Fruit fly (Drosophila melanogaster) whole organism, embryonic: ENCODE results near the gene Pa1.

ENCODE experiments used
- Adf1 ChIP-seq: fragments of 200-800 bp; sonication (Bioruptor generic); IDR thresholded peaks from 2 replicates; pipeline ENCODE4 v1.3.6; 2022; ENCODE audit warnings: missing biosample characterization, missing genetic modification characterization
- Aef1 ChIP-seq: fragments of 200-800 bp; sonication (Bioruptor generic); IDR thresholded peaks from 3 replicates; pipeline ENCODE4 v1.3.6; 2022; ENCODE audit warnings: missing biosample characterization, missing genetic modification characterization
- CG10959 ChIP-seq: fragments of 200-800 bp; sonication (Bioruptor generic); IDR thresholded peaks from 2 replicates; pipeline ENCODE4 v1.3.6; 2022; ENCODE audit warnings: missing biosample characterization, missing genetic modification characterization
- CG12104 ChIP-seq: fragments of 200-800 bp; sonication (Bioruptor generic); optimal IDR thresholded peaks from 3 replicates; lab custom pipeline; 2016; ENCODE audit warnings: missing biosample characterization, missing genetic modification characterization
- CG13775 ChIP-seq: fragments of 200-800 bp; sonication (Bioruptor generic); optimal IDR thresholded peaks from 3 replicates; lab custom pipeline; 2017; ENCODE audit warnings: missing biosample characterization, mild to moderate bottlenecking, missing genetic modification characterization
- CG14014 ChIP-seq: fragments of 200-800 bp; sonication (Bioruptor generic); IDR thresholded peaks from 2 replicates; pipeline ENCODE4 v1.3.6; 2022; ENCODE audit warnings: missing biosample characterization, missing genetic modification characterization
- CG15514 ChIP-seq: fragments of 200-800 bp; sonication (Bioruptor generic); optimal IDR thresholded peaks from 3 replicates; lab custom pipeline; 2017; ENCODE audit warnings: missing biosample characterization, missing genetic modification characterization, mild to moderate bottlenecking, moderate library complexity, missing genetic modification reagents
- CG15696 ChIP-seq: fragments of 200-800 bp; sonication (Bioruptor generic); optimal IDR thresholded peaks from 2 replicates; lab custom pipeline; 2019; ENCODE audit warnings: missing biosample characterization, mild to moderate bottlenecking, missing genetic modification characterization, moderate library complexity
- CG17186 ChIP-seq: fragments of 200-800 bp; sonication (Bioruptor generic); optimal IDR thresholded peaks from 3 replicates; lab custom pipeline; 2017; ENCODE audit warnings: missing biosample characterization, missing genetic modification reagents, missing genetic modification characterization
- CG2120 ChIP-seq: fragments of 200-800 bp; sonication (Bioruptor generic); optimal IDR thresholded peaks from 3 replicates; lab custom pipeline; 2016; ENCODE audit warnings: missing biosample characterization, missing genetic modification characterization
- CG2129 ChIP-seq: fragments of 200-800 bp; sonication (Bioruptor generic); IDR thresholded peaks from 2 replicates; pipeline ENCODE4 v1.3.6; 2022; ENCODE audit warnings: missing biosample characterization, missing genetic modification characterization; ENCODE audit not compliant: partially characterized antibody
- CG2875 ChIP-seq: fragments of 200-800 bp; sonication (Bioruptor generic); optimal IDR thresholded peaks from 2 replicates; lab custom pipeline; 2017; ENCODE audit warnings: missing biosample characterization, mild to moderate bottlenecking, missing genetic modification characterization, missing genetic modification reagents
- CG32532 ChIP-seq: fragments of 200-800 bp; sonication (Bioruptor generic); IDR thresholded peaks from 2 replicates; pipeline ENCODE4 v1.3.6; 2022; ENCODE audit warnings: missing biosample characterization, missing genetic modification characterization
- CG34376 ChIP-seq: fragments of 200-800 bp; sonication (Bioruptor generic); optimal IDR thresholded peaks from 2 replicates; lab custom pipeline; 2018; ENCODE audit warnings: missing biosample characterization, mild to moderate bottlenecking, missing genetic modification characterization
- CG4617 ChIP-seq: fragments of 200-800 bp; sonication (Bioruptor generic); optimal IDR thresholded peaks from 3 replicates; lab custom pipeline; 2016; ENCODE audit warnings: missing biosample characterization, missing genetic modification characterization, borderline replicate concordance
- CG6272 ChIP-seq: fragments of 200-800 bp; sonication (Bioruptor generic); IDR thresholded peaks from 2 replicates; pipeline ENCODE4 v1.3.6; 2022; ENCODE audit warnings: missing biosample characterization, missing genetic modification characterization
- CG6689 ChIP-seq: fragments of 200-800 bp; sonication (Bioruptor generic); IDR thresholded peaks from 2 replicates; pipeline ENCODE4 v1.3.6; 2022; ENCODE audit warnings: missing biosample characterization, missing genetic modification characterization
- CG8388 ChIP-seq: fragments of 200-800 bp; sonication (Bioruptor generic); optimal IDR thresholded peaks from 2 replicates; lab custom pipeline; 2019; ENCODE audit warnings: missing biosample characterization, mild to moderate bottlenecking, missing genetic modification characterization, moderate library complexity
- CG8944 ChIP-seq: fragments of 200-800 bp; sonication (Bioruptor generic); optimal IDR thresholded peaks from 3 replicates; lab custom pipeline; 2016; ENCODE audit warnings: missing biosample characterization, missing genetic modification characterization
- Dek ChIP-seq: fragments of 200-800 bp; sonication (Bioruptor generic); optimal IDR thresholded peaks from 3 replicates; lab custom pipeline; 2019; ENCODE audit warnings: missing biosample characterization, mild to moderate bottlenecking, missing genetic modification characterization, moderate library complexity
- Doc3 ChIP-seq: fragments of 200-800 bp; sonication (Bioruptor generic); IDR thresholded peaks from 3 replicates; pipeline ENCODE4 v1.3.6; 2022; ENCODE audit warnings: missing biosample characterization, missing genetic modification characterization; ENCODE audit not compliant: partially characterized antibody
- HLH4C ChIP-seq: fragments of 200-800 bp; sonication (Bioruptor generic); IDR thresholded peaks from 3 replicates; pipeline ENCODE4 v1.3.6; 2022; ENCODE audit warnings: missing biosample characterization, missing genetic modification characterization; ENCODE audit not compliant: partially characterized antibody
- Hey ChIP-seq: fragments of 200-800 bp; sonication (Bioruptor generic); optimal IDR thresholded peaks from 3 replicates; lab custom pipeline; 2018; ENCODE audit warnings: missing biosample characterization, mild to moderate bottlenecking, missing genetic modification characterization
- Hmx ChIP-seq: fragments of 200-800 bp; sonication (Bioruptor generic); optimal IDR thresholded peaks from 2 replicates; lab custom pipeline; 2016; ENCODE audit warnings: missing biosample characterization, missing genetic modification characterization
- Hr39 ChIP-seq: fragments of >200 bp; optimal IDR thresholded peaks from 2 replicates; lab custom pipeline; 2017
- MESR4 ChIP-seq: fragments of 200-800 bp; sonication (Bioruptor generic); optimal IDR thresholded peaks from 2 replicates; lab custom pipeline; 2018; ENCODE audit warnings: missing biosample characterization, mild to moderate bottlenecking, missing genetic modification characterization, moderate library complexity
- Max ChIP-seq: fragments of 200-800 bp; sonication (Bioruptor generic); optimal IDR thresholded peaks from 2 replicates; lab custom pipeline; 2016; ENCODE audit warnings: missing biosample characterization, mild to moderate bottlenecking, missing genetic modification characterization
- Med ChIP-seq: fragments of 200-800 bp; sonication (Bioruptor generic); peaks from one replicate; lab custom pipeline; 2016; ENCODE audit warnings: missing biosample characterization, missing genetic modification characterization, mild to moderate bottlenecking, inconsistent platforms, moderate library complexity
- Mrtf ChIP-seq: fragments of 200-800 bp; sonication (Bioruptor generic); IDR thresholded peaks from 3 replicates; pipeline ENCODE4 v1.3.6; 2022; ENCODE audit warnings: missing biosample characterization, missing genetic modification characterization
- Optix ChIP-seq: fragments of 200-800 bp; sonication (Bioruptor generic); IDR thresholded peaks from 3 replicates; pipeline ENCODE4 v1.3.6; 2022; ENCODE audit warnings: missing biosample characterization, missing genetic modification characterization
- Ravus ChIP-seq: fragments of 200-800 bp; sonication (Bioruptor generic); IDR thresholded peaks from 2 replicates; pipeline ENCODE4 v1.3.6; 2022; ENCODE audit warnings: missing biosample characterization, missing genetic modification characterization
- ase ChIP-seq: fragments of 200-800 bp; sonication (Bioruptor generic); IDR thresholded peaks from 3 replicates; pipeline ENCODE4 v1.3.6; 2022; ENCODE audit warnings: missing biosample characterization, missing genetic modification characterization
- ato ChIP-seq: fragments of 200-800 bp; sonication (Bioruptor generic); IDR thresholded peaks from 2 replicates; pipeline ENCODE4 v1.3.6; 2022; ENCODE audit warnings: missing biosample characterization, missing genetic modification characterization; ENCODE audit not compliant: partially characterized antibody
- bcd ChIP-seq: fragments of 200-800 bp; sonication (Bioruptor generic); optimal IDR thresholded peaks from 2 replicates; lab custom pipeline; 2017; ENCODE audit warnings: missing biosample characterization, mild to moderate bottlenecking, missing genetic modification characterization
- cg ChIP-seq: fragments of 200-800 bp; sonication (Bioruptor generic); optimal IDR thresholded peaks from 3 replicates; lab custom pipeline; 2019; ENCODE audit warnings: missing biosample characterization, mild to moderate bottlenecking, missing genetic modification characterization, moderate library complexity
- ci ChIP-seq: fragments of 200-800 bp; sonication (Bioruptor generic); IDR thresholded peaks from 3 replicates; pipeline ENCODE4 v1.3.6; 2022; ENCODE audit warnings: missing biosample characterization, missing genetic modification characterization
- dimm ChIP-seq: fragments of 200-800 bp; sonication (Bioruptor generic); IDR thresholded peaks from 2 replicates; pipeline ENCODE4 v1.3.6; 2022; ENCODE audit warnings: missing biosample characterization, missing genetic modification characterization
- dm ChIP-seq: fragments of 200-800 bp; sonication (Bioruptor generic); optimal IDR thresholded peaks from 3 replicates; lab custom pipeline; 2016; ENCODE audit warnings: missing biosample characterization, missing genetic modification characterization
- dysf ChIP-seq: fragments of 200-800 bp; sonication (Bioruptor generic); IDR thresholded peaks from 3 replicates; pipeline ENCODE4 v1.3.6; 2022; ENCODE audit warnings: missing biosample characterization, missing genetic modification characterization
- eve ChIP-seq, 2 experiments: fragments of >200 bp; optimal IDR thresholded peaks; 2 replicates each; lab custom pipeline; 2017; ENCODE audit warnings: missing biosample characterization in 2 of 2, missing genetic modification characterization in 2 of 2
- grau ChIP-seq: fragments of 200-800 bp; optimal IDR thresholded peaks from 3 replicates; lab custom pipeline; 2019; ENCODE audit warnings: missing biosample characterization, mild to moderate bottlenecking, missing genetic modification characterization, moderate library complexity
- insv ChIP-seq, 2 experiments: fragments of 200-800 bp; sonication (Bioruptor generic); optimal IDR thresholded peaks; 3 replicates each; lab custom pipeline; 2016 to 2018; ENCODE audit warnings: missing biosample characterization in 2 of 2, missing genetic modification characterization in 2 of 2
- kni ChIP-seq: fragments of 200-800 bp; sonication (Bioruptor generic); optimal IDR thresholded peaks from 3 replicates; lab custom pipeline; 2017; ENCODE audit warnings: mild to moderate bottlenecking, missing biosample characterization, missing genetic modification reagents, missing genetic modification characterization
- lbe ChIP-seq: fragments of 200-800 bp; sonication (Bioruptor generic); optimal IDR thresholded peaks from 2 replicates; lab custom pipeline; 2016; ENCODE audit warnings: missing biosample characterization, mild to moderate bottlenecking, missing genetic modification characterization
- nerfin-2 ChIP-seq: fragments of 200-800 bp; sonication (Bioruptor generic); IDR thresholded peaks from 2 replicates; pipeline ENCODE4 v1.3.6; 2022; ENCODE audit warnings: missing biosample characterization, missing genetic modification characterization; ENCODE audit not compliant: partially characterized antibody
- oc ChIP-seq: fragments of 200-800 bp; sonication (Bioruptor generic); optimal IDR thresholded peaks from 2 replicates; lab custom pipeline; 2018; ENCODE audit warnings: missing biosample characterization, mild to moderate bottlenecking, missing genetic modification characterization, moderate library complexity
- peb ChIP-seq: fragments of 200-800 bp; sonication (Bioruptor generic); IDR thresholded peaks from 2 replicates; pipeline ENCODE4 v1.3.6; 2022; ENCODE audit warnings: missing biosample characterization, missing genetic modification characterization
- row ChIP-seq: fragments of 200-800 bp; sonication (Bioruptor generic); IDR thresholded peaks from 3 replicates; pipeline ENCODE4 v1.3.6; 2022; ENCODE audit warnings: missing biosample characterization, missing genetic modification characterization
- tgo ChIP-seq: fragments of 200-800 bp; sonication (Bioruptor generic); IDR thresholded peaks from 3 replicates; pipeline ENCODE4 v1.3.6; 2022; ENCODE audit warnings: missing biosample characterization, missing genetic modification characterization
- unc-4 ChIP-seq: fragments of 200-800 bp; sonication (Bioruptor generic); IDR thresholded peaks from 2 replicates; pipeline ENCODE4 v1.3.6; 2022; ENCODE audit warnings: missing biosample characterization, missing genetic modification characterization; ENCODE audit not compliant: partially characterized antibody

Gene Pa1

dm6 chrX:11325175-11325768 is 33.8 kb upstream of the Pa1 start, which contains the start of gene Gapvd1:
Gapvd1 (plus strand) TSS chrX:11325385.
- TF ChIP-seq dimm (GFP tag; lab: Robert Waterston, UW) (no peak), Aef1 (GFP tag; lab: Robert Waterston, UW) (peak; percentile 62; the same call in 2 of the 3 replicates), CG15514 (GFP tag; lab: Kevin White, UChicago) (peak; percentile 67), CG2875 (GFP tag; lab: Kevin White, UChicago) (no peak), Adf1 (GFP tag; lab: Robert Waterston, UW) (no peak), ato (peak; percentile 82), cg (GFP tag; lab: Kevin White, UChicago) (peak; percentile 81), CG13775 (GFP tag; lab: Kevin White, UChicago) (no peak), peb (GFP tag; lab: Robert Waterston, UW) (no peak), ci (GFP tag; lab: Robert Waterston, UW) (peak; percentile 11; the same call in 1 of the 3 replicates), Hr39 (lab: Kevin White, UChicago) (no peak), CG6689 (no peak), nerfin-2 (peak; percentile 80), dysf (no peak), Med (GFP tag; lab: Kevin White, UChicago) (peak; percentile 79), Hmx (GFP tag; lab: Kevin White, UChicago) (no peak), oc (tag; lab: Kevin White, UChicago) (no peak), grau (tag; lab: Kevin White, UChicago) (peak; percentile 9), eve (GFP tag; optimal IDR thresholded peaks at IDR 0.05; lab: Kevin White, UChicago) (no peak), CG2120 (GFP tag; lab: Kevin White, UChicago) (peak; percentile 49), CG10959 (GFP tag; lab: Robert Waterston, UW) (no peak), CG32532 (GFP tag; lab: Robert Waterston, UW) (peak; percentile 44), Ravus (GFP tag; lab: Robert Waterston, UW) (no peak), HLH4C (GFP tag; lab: Robert Waterston, UW) (peak; percentile 88), CG8388 (GFP tag; lab: Kevin White, UChicago) (no peak), kni (GFP tag; lab: Kevin White, UChicago) (no peak), CG14014 (GFP tag; lab: Robert Waterston, UW) (no peak), row (GFP tag; lab: Robert Waterston, UW) (peak; percentile 48), Hey (tag; lab: Kevin White, UChicago) (no peak), ase (GFP tag; lab: Robert Waterston, UW) (no peak), CG6272 (GFP tag; lab: Robert Waterston, UW) (peak; percentile 49; the same call in 1 of the 2 replicates), lbe (peak; percentile 4), tgo (GFP tag; lab: Robert Waterston, UW) (0 out of 3 replicates have a peak, but pooled peaks have one; percentile 14), Optix (GFP tag; lab: Robert Waterston, UW) (no peak), bcd (GFP tag; lab: Kevin White, UChicago) (no peak), CG8944 (GFP tag; lab: Kevin White, UChicago) (no peak), CG2129 (peak; percentile 43; the same call in 1 of the 2 replicates), Dek (tag; lab: Kevin White, UChicago) (no peak), CG34376 (GFP tag; lab: Kevin White, UChicago) (no peak), CG12104 (no peak), CG4617 (peak; percentile 60), Mrtf (GFP tag; lab: Robert Waterston, UW) (no peak), CG15696 (tag; lab: Kevin White, UChicago) (no peak), unc-4 (peak; percentile 83), Max (peak; percentile 10), Doc3 (peak; percentile 75), MESR4 (GFP tag; lab: Kevin White, UChicago) (peak; percentile 61), dm (GFP tag; lab: Kevin White, UChicago) (peak; percentile 66), CG17186 (GFP tag; lab: Kevin White, UChicago) (peak; percentile 72), insv (GFP tag; optimal IDR thresholded peaks at IDR 0.05; lab: Kevin White, UChicago) (peak in 1 of 2 experiments; percentile 56)
